Worm (Caenorhabditis elegans) whole organism, L3 larva: ENCODE data around the gene wago-10.

Source experiments
- lsy-12 ChIP-seq: sonication (generic microtip); optimal IDR thresholded peaks from 2 replicates; lab custom pipeline; 2016; ENCODE audit warnings: mild to moderate bottlenecking, missing genetic modification characterization, missing compliant biosample characterization
- unc-62 ChIP-seq: fragments of 150-350 bp; sonication (generic microtip); optimal IDR thresholded peaks from 4 replicates; lab custom pipeline; 2014; ENCODE audit warnings: missing biosample characterization, missing genetic modification reagents, missing genetic modification characterization

DNA sequence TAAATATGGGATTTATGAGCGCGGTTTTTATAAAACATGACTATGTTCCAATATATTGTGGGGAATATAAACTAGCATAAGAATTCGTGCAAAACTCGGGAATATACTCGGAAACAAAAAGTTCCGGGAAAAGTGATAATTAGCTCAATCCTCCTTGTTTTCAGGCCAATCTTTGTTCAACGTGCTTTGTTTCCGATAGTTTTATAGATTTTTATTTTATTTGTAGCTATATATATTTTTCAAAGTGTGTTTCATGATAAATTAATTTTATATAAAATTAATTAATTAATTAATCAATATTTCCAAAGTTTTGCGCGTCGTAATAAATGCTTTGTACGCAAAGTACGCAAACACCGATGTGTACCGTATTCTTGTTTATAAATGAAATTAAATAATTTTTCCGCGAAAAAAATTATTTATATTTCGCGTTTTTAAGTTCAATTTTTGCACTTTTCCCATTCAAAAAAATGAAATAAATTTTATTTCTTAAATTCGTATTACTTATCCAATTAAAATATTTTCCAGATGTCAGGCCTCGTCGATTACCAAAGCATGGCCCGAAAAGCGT is 45.7 kb upstream of the wago-10 start, which contains the start of gene F33E11.2:
- TF ChIP-seq unc-62 (GFP tag; lab: Kevin White, UChicago) (no peak), lsy-12 (tag; lab: Kevin White, UChicago) (no peak)
